Fruit fly (Drosophila melanogaster): ENCODE data around the gene ttk.

- TF ChIP-seq Clk (GFP tag; optimal IDR thresholded peaks at IDR 0.05) (no peak), CG14711 (tag; optimal IDR thresholded peaks at IDR 0.05) (no peak), cic (GFP tag; optimal IDR thresholded peaks at IDR 0.05) (no peak), toe (GFP tag; optimal IDR thresholded peaks at IDR 0.05) (no peak), CG7045 (GFP tag; optimal IDR thresholded peaks at IDR 0.05) (no peak), tj (GFP tag; optimal IDR thresholded peaks at IDR 0.05) (no peak), CG7101 (tag; optimal IDR thresholded peaks at IDR 0.05) (no peak), bab1 (GFP tag; optimal IDR thresholded peaks at IDR 0.05) (no peak), CG12768 (GFP tag; optimal IDR thresholded peaks at IDR 0.05) (no peak), cnc (optimal IDR thresholded peaks at IDR 0.05) (no peak), pad (GFP tag; optimal IDR thresholded peaks at IDR 0.05) (no peak)
Observed at dm6 chr3R:31721466-31721865, 7.8 kb downstream of the ttk start.
